Fruit fly (Drosophila melanogaster) whole organism, embryonic: ENCODE measurements around the gene bab2.

Experiments
- Atf6 ChIP-seq: fragments of 200-800 bp; sonication (Bioruptor generic); IDR thresholded peaks from 2 replicates; pipeline ENCODE4 v1.3.6; 2022; ENCODE audit warnings: missing biosample characterization, missing genetic modification characterization
- B-H2 ChIP-seq: fragments of 200-800 bp; sonication (Bioruptor generic); optimal IDR thresholded peaks from 2 replicates; lab custom pipeline; 2018; ENCODE audit warnings: missing biosample characterization, mild to moderate bottlenecking, missing genetic modification characterization
- CG1024 ChIP-seq: fragments of 200-800 bp; sonication (Bioruptor generic); IDR thresholded peaks from 2 replicates; pipeline ENCODE4 v1.3.6; 2022; ENCODE audit warnings: missing biosample characterization, missing genetic modification characterization
- CG10366 ChIP-seq: fragments of 200-800 bp; sonication (Bioruptor generic); IDR thresholded peaks from 2 replicates; pipeline ENCODE4 v1.3.6; 2022; ENCODE audit warnings: missing biosample characterization, missing genetic modification characterization
- CG11247 ChIP-seq: fragments of 200-800 bp; sonication (Bioruptor generic); IDR thresholded peaks from 2 replicates; pipeline ENCODE4 v1.3.6; 2022; ENCODE audit warnings: missing biosample characterization, missing genetic modification characterization
- CG12071 ChIP-seq: fragments of 200-800 bp; sonication (Bioruptor generic); optimal IDR thresholded peaks from 3 replicates; lab custom pipeline; 2018; ENCODE audit warnings: missing biosample characterization, mild to moderate bottlenecking, missing genetic modification characterization
- CG14441 ChIP-seq: fragments of 200-800 bp; sonication (Bioruptor generic); IDR thresholded peaks from 2 replicates; pipeline ENCODE4 v1.3.6; 2022; ENCODE audit warnings: missing biosample characterization, missing genetic modification characterization
- CG15269 ChIP-seq: fragments of 200-800 bp; sonication (Bioruptor generic); optimal IDR thresholded peaks from 2 replicates; lab custom pipeline; 2018; ENCODE audit warnings: missing biosample characterization, mild to moderate bottlenecking, missing genetic modification characterization, moderate library complexity
- CG15479 ChIP-seq: fragments of 200-800 bp; sonication (Bioruptor generic); optimal IDR thresholded peaks from 3 replicates; lab custom pipeline; 2019; ENCODE audit warnings: missing biosample characterization, mild to moderate bottlenecking, missing genetic modification characterization, moderate library complexity
- CG16815 ChIP-seq: fragments of 200-800 bp; sonication (Bioruptor generic); optimal IDR thresholded peaks from 3 replicates; lab custom pipeline; 2017; ENCODE audit warnings: missing biosample characterization, mild to moderate bottlenecking, missing genetic modification characterization
- CG17802 ChIP-seq: fragments of 200-800 bp; sonication (Bioruptor generic); optimal IDR thresholded peaks from 2 replicates; lab custom pipeline; 2018; ENCODE audit warnings: missing biosample characterization, mild to moderate bottlenecking, missing genetic modification characterization, moderate library complexity
- CG18619 ChIP-seq: fragments of 200-800 bp; sonication (Bioruptor generic); optimal IDR thresholded peaks from 3 replicates; lab custom pipeline; 2017; ENCODE audit warnings: missing biosample characterization, mild to moderate bottlenecking, missing genetic modification characterization
- CG2199 ChIP-seq: fragments of 200-800 bp; sonication (Bioruptor generic); IDR thresholded peaks from 3 replicates; pipeline ENCODE4 v1.3.6; 2022; ENCODE audit warnings: missing biosample characterization, missing genetic modification characterization
- CG31224 ChIP-seq: fragments of 200-800 bp; sonication (Bioruptor generic); IDR thresholded peaks from 2 replicates; pipeline ENCODE4 v1.3.6; 2022; ENCODE audit warnings: missing biosample characterization, missing genetic modification characterization
- CG3838 ChIP-seq: fragments of 200-800 bp; sonication (Bioruptor generic); optimal IDR thresholded peaks from 3 replicates; lab custom pipeline; 2016; ENCODE audit warnings: missing biosample characterization, missing genetic modification characterization
- CG4707 ChIP-seq: fragments of 200-800 bp; sonication (Bioruptor generic); optimal IDR thresholded peaks from 2 replicates; lab custom pipeline; 2018; ENCODE audit warnings: missing biosample characterization, mild to moderate bottlenecking, missing genetic modification characterization, moderate library complexity
- CG6175 ChIP-seq: fragments of 200-800 bp; sonication (Bioruptor generic); IDR thresholded peaks from 3 replicates; pipeline ENCODE4 v1.3.6; 2022; ENCODE audit warnings: missing biosample characterization, missing genetic modification characterization
- CG8924 ChIP-seq: fragments of 200-800 bp; optimal IDR thresholded peaks from 3 replicates; lab custom pipeline; 2019; ENCODE audit warnings: missing biosample characterization, mild to moderate bottlenecking, missing genetic modification characterization, moderate library complexity
- CG9727 ChIP-seq: fragments of 200-800 bp; sonication (Bioruptor generic); optimal IDR thresholded peaks from 3 replicates; lab custom pipeline; 2017; ENCODE audit warnings: missing biosample characterization, mild to moderate bottlenecking, missing genetic modification characterization
- CoRest ChIP-seq: fragments of 200-800 bp; sonication (Bioruptor generic); optimal IDR thresholded peaks from 3 replicates; lab custom pipeline; 2018; ENCODE audit warnings: missing biosample characterization, mild to moderate bottlenecking, missing genetic modification characterization, moderate library complexity
- Doc3 ChIP-seq: fragments of 200-800 bp; sonication (Bioruptor generic); IDR thresholded peaks from 3 replicates; pipeline ENCODE4 v1.3.6; 2022; ENCODE audit warnings: missing biosample characterization, missing genetic modification characterization; ENCODE audit not compliant: partially characterized antibody
- Dp ChIP-seq: fragments of 200-800 bp; sonication (Bioruptor generic); optimal IDR thresholded peaks from 2 replicates; lab custom pipeline; 2018; ENCODE audit warnings: missing biosample characterization, mild to moderate bottlenecking, missing genetic modification characterization, moderate library complexity
- Fer2 ChIP-seq: fragments of 200-800 bp; sonication (Bioruptor generic); optimal IDR thresholded peaks from 2 replicates; lab custom pipeline; 2018; ENCODE audit warnings: missing biosample characterization, mild to moderate bottlenecking, missing genetic modification characterization, moderate library complexity
- Gsc ChIP-seq: fragments of 200-800 bp; sonication (Bioruptor generic); IDR thresholded peaks from 2 replicates; pipeline ENCODE4 v1.3.6; 2022; ENCODE audit warnings: missing biosample characterization, missing genetic modification characterization
- Gug ChIP-seq: fragments of 200-800 bp; sonication (Bioruptor generic); IDR thresholded peaks from 4 replicates; pipeline ENCODE4 v1.3.6; 2022; ENCODE audit warnings: missing biosample characterization, missing genetic modification characterization
- HLH54F ChIP-seq: fragments of 200-800 bp; sonication (Bioruptor generic); optimal IDR thresholded peaks from 3 replicates; lab custom pipeline; 2016; ENCODE audit warnings: missing biosample characterization, missing genetic modification characterization
- Hmx ChIP-seq: fragments of 200-800 bp; sonication (Bioruptor generic); optimal IDR thresholded peaks from 2 replicates; lab custom pipeline; 2016; ENCODE audit warnings: missing biosample characterization, missing genetic modification characterization
- Kr ChIP-seq: fragments of 200-800 bp; sonication (Bioruptor generic); optimal IDR thresholded peaks from 2 replicates; lab custom pipeline; 2017; ENCODE audit warnings: missing biosample characterization, mild to moderate bottlenecking, missing genetic modification characterization
- Mes4 ChIP-seq: fragments of 200-800 bp; sonication (Bioruptor generic); optimal IDR thresholded peaks from 2 replicates; lab custom pipeline; 2016; ENCODE audit warnings: missing biosample characterization, missing genetic modification characterization
- Optix ChIP-seq: fragments of 200-800 bp; sonication (Bioruptor generic); IDR thresholded peaks from 3 replicates; pipeline ENCODE4 v1.3.6; 2022; ENCODE audit warnings: missing biosample characterization, missing genetic modification characterization
- PHDP ChIP-seq: fragments of 200-800 bp; sonication (Bioruptor generic); optimal IDR thresholded peaks from 3 replicates; lab custom pipeline; 2018; ENCODE audit warnings: missing biosample characterization, mild to moderate bottlenecking, missing genetic modification characterization, moderate library complexity
- Pdp1 ChIP-seq, 2 experiments: fragments of 200-800 bp; sonication (Bioruptor generic); optimal IDR thresholded peaks; 3 replicates each; lab custom pipeline; 2016; ENCODE audit warnings: missing biosample characterization in 2 of 2, missing genetic modification characterization in 2 of 2, mild to moderate bottlenecking in 1 of 2, moderate library complexity in 1 of 2
- Ptx1 ChIP-seq: fragments of 200-800 bp; sonication (Bioruptor generic); IDR thresholded peaks from 2 replicates; pipeline ENCODE4 v1.3.6; 2022; ENCODE audit warnings: missing biosample characterization, missing genetic modification characterization
- Side ChIP-seq: fragments of 200-800 bp; sonication (Bioruptor generic); optimal IDR thresholded peaks from 2 replicates; lab custom pipeline; 2016; ENCODE audit warnings: missing biosample characterization, missing genetic modification characterization
- ara ChIP-seq: fragments of 200-800 bp; sonication (Bioruptor generic); IDR thresholded peaks from 2 replicates; pipeline ENCODE4 v1.3.6; 2022; ENCODE audit warnings: missing biosample characterization, missing genetic modification characterization
- br ChIP-seq: fragments of >200 bp; optimal IDR thresholded peaks from 2 replicates; lab custom pipeline; 2017
- chif ChIP-seq, 2 experiments: fragments of 200-800 bp; sonication (Bioruptor generic); optimal IDR thresholded peaks; 3 replicates each; lab custom pipeline; 2016; ENCODE audit warnings: missing biosample characterization in 2 of 2, missing genetic modification characterization in 2 of 2
- chn ChIP-seq: fragments of 200-800 bp; sonication (Bioruptor generic); optimal IDR thresholded peaks from 2 replicates; lab custom pipeline; 2016; ENCODE audit warnings: missing biosample characterization, missing genetic modification characterization
- crol ChIP-seq: fragments of 200-800 bp; sonication (Bioruptor generic); IDR thresholded peaks from 2 replicates; pipeline ENCODE4 v1.3.6; 2022; ENCODE audit warnings: missing biosample characterization, missing genetic modification characterization
- da ChIP-seq: fragments of 200-800 bp; sonication (Bioruptor generic); optimal IDR thresholded peaks from 2 replicates; lab custom pipeline; 2016; ENCODE audit warnings: missing biosample characterization, missing genetic modification characterization
- exex ChIP-seq: fragments of 200-800 bp; sonication (Bioruptor generic); optimal IDR thresholded peaks from 4 replicates; lab custom pipeline; 2018; ENCODE audit warnings: missing biosample characterization, mild to moderate bottlenecking, missing genetic modification characterization, moderate library complexity
- fd3F ChIP-seq: fragments of 200-800 bp; sonication (Bioruptor generic); optimal IDR thresholded peaks from 2 replicates; lab custom pipeline; 2018; ENCODE audit warnings: missing biosample characterization, mild to moderate bottlenecking, missing genetic modification characterization, moderate library complexity
- fd96Cb ChIP-seq: fragments of 200-800 bp; sonication (Bioruptor generic); optimal IDR thresholded peaks from 2 replicates; lab custom pipeline; 2018; ENCODE audit warnings: missing biosample characterization, mild to moderate bottlenecking, missing genetic modification characterization, moderate library complexity
- hbn ChIP-seq: fragments of 200-800 bp; sonication (Bioruptor generic); IDR thresholded peaks from 2 replicates; pipeline ENCODE4 v1.3.6; 2022; ENCODE audit warnings: missing biosample characterization, missing genetic modification characterization; ENCODE audit not compliant: partially characterized antibody
- lola ChIP-seq, 3 experiments: fragments of >200 bp in 2 of 3; fragments of 200-800 bp in 1 of 3; sonication (Bioruptor generic) in 1 of 3; optimal IDR thresholded peaks; 2 replicates each; lab custom pipeline; 2017 to 2019; ENCODE audit warnings: missing biosample characterization in 3 of 3, missing genetic modification characterization in 3 of 3, mild to moderate bottlenecking in 1 of 3, moderate library complexity in 1 of 3
- repo ChIP-seq: fragments of 200-800 bp; sonication (Bioruptor generic); optimal IDR thresholded peaks from 2 replicates; lab custom pipeline; 2016; ENCODE audit warnings: missing biosample characterization, missing genetic modification characterization
- toy ChIP-seq: fragments of 200-800 bp; sonication (Bioruptor generic); IDR thresholded peaks from 2 replicates; pipeline ENCODE4 v1.3.6; 2022; ENCODE audit warnings: missing biosample characterization, missing genetic modification characterization
- zen2 ChIP-seq: fragments of 200-800 bp; sonication (Bioruptor generic); IDR thresholded peaks from 3 replicates; pipeline ENCODE4 v1.3.6; 2022; ENCODE audit warnings: missing biosample characterization, missing genetic modification characterization; ENCODE audit not compliant: partially characterized antibody
- zfh2 ChIP-seq: fragments of 200-800 bp; sonication (Bioruptor generic); optimal IDR thresholded peaks from 2 replicates; lab custom pipeline; 2016; ENCODE audit warnings: missing biosample characterization, missing genetic modification characterization

The bab2 gene

dm6 chr3L:1204674-1205547 is 27.8 kb upstream of the bab2 start, which contains the start of gene CG9119:
TSS of gene CG9119 (minus strand) at chr3L:1204795.
- peak; percentile 76 for TF ChIP-seq exex
- TF ChIP-seq da (GFP tag; lab: Kevin White, UChicago): peak; percentile 23
- TF ChIP-seq crol (GFP tag; lab: Robert Waterston, UW): peak; percentile 72
- peak; percentile 42 to 66 for TF ChIP-seq Pdp1 (GFP tag; optimal IDR thresholded peaks at IDR 0.05; lab: Kevin White, UChicago)
- no peak for TF ChIP-seq hbn
- peak; percentile 47 for TF ChIP-seq fd3F
- TF ChIP-seq zfh2 (GFP tag; lab: Kevin White, UChicago): peak; percentile 66
- peak; percentile 63 for TF ChIP-seq Gug (GFP tag; lab: Robert Waterston, UW)
- TF ChIP-seq CG14441 (GFP tag; lab: Robert Waterston, UW): peak; percentile 51
- no peak for TF ChIP-seq CG15479 (GFP tag; lab: Kevin White, UChicago)
- TF ChIP-seq CG4707 (GFP tag; lab: Kevin White, UChicago): no peak
- TF ChIP-seq PHDP: peak; percentile 57
- TF ChIP-seq CG15269 (tag; lab: Kevin White, UChicago): peak; percentile 75
- TF ChIP-seq toy (GFP tag; lab: Robert Waterston, UW): no peak
- TF ChIP-seq fd96Cb: peak; percentile 48
- peak; percentile 12 for TF ChIP-seq Fer2 (tag; lab: Kevin White, UChicago)
- TF ChIP-seq CG12071 (GFP tag; lab: Kevin White, UChicago): no peak
- TF ChIP-seq Dp (GFP tag; lab: Kevin White, UChicago): no peak
- peak; percentile 73 for TF ChIP-seq CoRest (tag; lab: Kevin White, UChicago)
- peak; percentile 68 for TF ChIP-seq CG8924
- no peak for TF ChIP-seq br
- no peak for TF ChIP-seq repo
- no peak for TF ChIP-seq CG2199 (GFP tag; lab: Robert Waterston, UW)
- TF ChIP-seq Side (GFP tag; lab: Kevin White, UChicago): peak; percentile 68
- no peak for TF ChIP-seq Doc3
- TF ChIP-seq CG10366: peak; percentile 44
- TF ChIP-seq chif (GFP tag; optimal IDR thresholded peaks at IDR 0.05; lab: Kevin White, UChicago): peak; percentile 37 to 42
- TF ChIP-seq B-H2 (GFP tag; lab: Kevin White, UChicago): peak; percentile 19
- no peak for TF ChIP-seq Gsc (GFP tag; lab: Robert Waterston, UW)
- TF ChIP-seq HLH54F (GFP tag; lab: Kevin White, UChicago): peak; percentile 64
- peak; percentile 15 for TF ChIP-seq Hmx (GFP tag; lab: Kevin White, UChicago)
- 0 out of 2 replicates have a peak, but pooled peaks have one; percentile 13 for TF ChIP-seq CG31224 (GFP tag; lab: Robert Waterston, UW)
- TF ChIP-seq CG3838 (GFP tag; lab: Kevin White, UChicago): no peak
- TF ChIP-seq Mes4: peak; percentile 45
- peak in 1 of 3 experiments; percentile 44 for TF ChIP-seq lola (GFP tag; optimal IDR thresholded peaks at IDR 0.05; lab: Kevin White, UChicago)
- TF ChIP-seq CG1024 (GFP tag; lab: Robert Waterston, UW): no peak
- peak; percentile 52 for TF ChIP-seq CG16815
- peak; percentile 69 for TF ChIP-seq CG9727
- TF ChIP-seq CG17802 (tag; lab: Kevin White, UChicago): no peak
- peak; percentile 74 for TF ChIP-seq Atf6
- TF ChIP-seq zen2: no peak
- TF ChIP-seq CG6175 (GFP tag; lab: Robert Waterston, UW): no peak
- TF ChIP-seq chn (GFP tag; lab: Kevin White, UChicago): no peak
- TF ChIP-seq ara: 0 out of 2 replicates have a peak, but pooled peaks have one; percentile 6
- TF ChIP-seq Optix (GFP tag; lab: Robert Waterston, UW): peak; percentile 52; the same call in 1 of the 3 replicates
- peak; percentile 63 for TF ChIP-seq CG18619 (GFP tag; lab: Kevin White, UChicago)
- peak; percentile 25 for TF ChIP-seq Kr
- 0 out of 2 replicates have a peak, but pooled peaks have one; percentile 10 for TF ChIP-seq CG11247 (GFP tag; lab: Robert Waterston, UW)
- peak; percentile 72 for TF ChIP-seq Ptx1 (GFP tag; lab: Robert Waterston, UW)
